Fruit fly (Drosophila melanogaster) whole organism, larva: ENCODE measurements around the gene CG43935.
A peak's percentile ranks its signal among the peaks of the same experiment; 100 is the strongest.

Experiments
- noc ChIP-seq: fragments of 200-800 bp; sonication (Bioruptor generic); optimal IDR thresholded peaks from 3 replicates; lab custom pipeline; 2019; ENCODE audit warnings: missing biosample characterization, mild to moderate bottlenecking, missing genetic modification characterization, moderate library complexity

The CG43935 gene

DNA sequence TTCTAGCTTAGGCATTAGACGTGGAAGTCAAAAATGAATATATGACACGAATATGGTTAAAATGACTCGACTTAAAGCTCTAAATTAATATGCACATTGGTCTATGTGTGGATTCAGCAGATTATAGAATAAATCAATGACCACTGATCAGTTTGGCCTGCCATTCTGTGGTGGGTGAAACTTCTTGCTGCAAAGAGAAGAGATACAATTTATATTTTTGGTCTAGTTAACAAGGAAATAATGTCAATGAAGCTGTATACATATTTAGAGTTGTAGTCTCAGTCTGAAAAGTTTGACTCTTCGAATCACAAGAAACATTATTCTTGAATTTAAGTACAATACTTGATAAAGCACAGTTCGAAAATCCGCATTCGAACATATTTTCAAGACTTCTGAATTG, at the start of gene CG43935:
TSS of gene CG43935 (plus strand) at position 301 of the 400 bp plus-strand sequence.
- no peak for TF ChIP-seq noc

DNA sequence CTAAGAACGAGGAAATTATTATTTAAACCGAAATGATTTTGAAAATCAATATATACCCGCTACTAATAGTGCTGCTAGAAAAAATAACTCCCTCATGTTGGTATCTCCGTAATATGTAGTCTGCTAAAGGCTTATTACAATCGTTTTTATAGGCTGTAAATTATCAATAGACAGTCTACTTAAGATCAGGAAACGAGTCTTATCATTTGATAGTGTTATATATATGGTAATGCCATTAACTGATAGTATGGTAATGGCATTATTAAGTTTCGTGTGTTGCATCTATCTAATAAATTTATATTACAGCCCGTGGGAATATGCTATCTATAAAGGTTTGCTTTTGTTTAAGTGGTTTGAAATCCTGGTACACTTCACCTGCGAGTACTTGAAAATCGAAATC, 47.0 kb upstream of the CG43935 start, which contains the start of gene CG17192:
TSS of gene CG17192 (minus strand) at position 101 of the 400 bp plus-strand sequence.
- no peak for TF ChIP-seq noc

DNA sequence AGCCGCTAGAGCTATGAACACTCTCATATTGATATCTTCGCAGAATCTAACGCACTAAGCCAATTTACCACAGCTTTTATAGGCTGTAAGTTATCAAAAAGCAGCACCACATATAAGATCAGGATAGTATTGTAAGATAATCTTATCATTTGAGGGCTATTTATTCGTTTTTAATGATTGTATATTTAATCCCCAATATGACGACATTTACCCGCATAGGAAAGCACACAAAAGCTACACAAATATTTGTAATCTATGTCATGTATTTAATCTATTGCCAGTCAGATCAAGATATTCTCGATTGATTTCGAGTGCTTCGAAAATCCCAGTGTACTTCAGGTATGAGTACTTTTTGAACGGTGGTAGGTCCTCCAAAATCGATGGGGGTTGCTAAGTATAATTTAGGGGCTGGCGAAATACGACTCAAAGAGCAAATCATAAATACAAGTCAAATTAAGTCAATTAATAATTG, 45.5 kb upstream of the CG43935 start, which contains the start of gene CG17191:
TSS of gene CG17191 (minus strand) at position 51 of the 472 bp plus-strand sequence.
- peak; percentile 72 for TF ChIP-seq noc

DNA sequence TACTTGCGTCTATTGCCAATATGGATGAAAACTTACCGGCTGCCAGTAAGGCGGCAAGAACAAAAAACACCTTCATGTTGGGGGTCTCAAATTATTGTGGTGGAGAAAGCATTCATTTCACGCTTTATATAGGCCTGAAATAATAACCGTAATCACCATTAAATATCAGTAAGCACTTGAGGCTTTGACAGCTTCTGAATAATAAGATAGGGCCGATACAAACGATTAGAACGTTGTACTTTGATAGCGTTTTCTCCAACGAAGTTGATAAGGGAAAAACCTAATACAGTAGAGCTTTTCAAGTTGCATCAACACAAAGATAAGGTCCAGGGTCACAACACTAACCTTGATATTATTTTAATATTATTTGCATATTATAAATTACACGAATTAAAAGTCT, 44.0 kb upstream of the CG43935 start, which contains the start of gene CG6283:
TSS of gene CG6283 (minus strand) at position 101 of the 400 bp plus-strand sequence.
- no peak for TF ChIP-seq noc

DNA sequence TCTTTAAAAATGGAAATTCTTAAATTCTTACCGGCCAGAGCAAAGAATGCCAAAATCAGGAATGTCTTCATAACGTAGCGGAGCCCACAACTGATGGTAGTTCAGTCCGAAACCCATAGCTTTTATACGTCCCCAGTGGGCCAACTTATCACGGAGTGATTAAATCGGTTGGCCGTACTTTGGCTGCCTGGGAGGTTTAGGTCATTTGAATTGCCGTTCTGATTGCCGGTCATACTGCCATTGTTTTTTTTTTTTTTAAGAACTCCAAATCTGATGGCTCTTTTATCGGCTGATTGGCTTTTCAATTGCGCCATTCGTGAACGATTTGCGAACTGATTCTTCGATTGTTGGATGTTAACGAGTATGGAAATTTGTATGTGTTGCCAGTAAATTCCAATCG, 42.1 kb upstream of the CG43935 start, which contains the start of gene CG6277:
TSS of gene CG6277 (minus strand) at position 101 of the 400 bp plus-strand sequence.
- no peak for TF ChIP-seq noc

DNA sequence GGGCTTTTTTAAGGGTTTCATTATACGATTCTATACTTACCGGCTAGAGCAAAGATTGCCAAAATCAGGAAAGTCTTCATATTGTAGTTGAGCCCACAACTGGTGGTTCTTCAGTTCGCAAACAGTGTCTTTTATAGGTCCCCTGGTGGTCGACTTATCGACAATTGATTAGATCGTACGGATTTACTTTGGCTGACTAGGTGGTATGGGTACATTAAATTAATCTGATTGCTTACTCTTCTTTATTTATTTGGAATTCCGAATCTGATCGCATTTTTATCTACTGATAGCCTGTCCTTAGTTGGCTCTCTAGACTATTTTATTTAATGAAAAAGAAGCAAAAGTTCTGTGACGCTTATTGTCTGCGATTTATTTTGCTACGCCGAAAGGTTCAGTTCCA, 39.2 kb upstream of the CG43935 start, which contains the start of gene CG6271:
TSS of gene CG6271 (minus strand) at position 101 of the 400 bp plus-strand sequence.
- TF ChIP-seq noc: no peak

DNA sequence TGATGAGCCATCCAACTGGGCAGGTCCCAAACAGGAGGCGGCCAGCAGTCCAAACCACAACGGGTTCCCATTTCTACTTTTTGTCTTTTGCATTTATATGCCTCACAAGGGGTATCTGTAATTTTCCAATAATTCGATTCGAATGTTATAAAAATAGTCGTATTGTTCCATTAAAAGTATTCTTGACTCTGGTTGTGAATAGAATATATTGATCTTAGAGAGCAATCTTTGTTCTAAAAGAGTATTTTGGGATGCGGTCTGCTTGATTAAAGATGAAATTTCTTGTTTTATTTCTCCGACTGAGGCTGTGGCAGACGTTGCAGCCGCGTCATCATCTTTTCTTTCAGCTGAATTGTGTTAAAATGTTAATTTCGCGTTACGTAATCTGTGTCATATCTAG, 31.3 kb upstream of the CG43935 start:
- no peak for TF ChIP-seq noc

DNA sequence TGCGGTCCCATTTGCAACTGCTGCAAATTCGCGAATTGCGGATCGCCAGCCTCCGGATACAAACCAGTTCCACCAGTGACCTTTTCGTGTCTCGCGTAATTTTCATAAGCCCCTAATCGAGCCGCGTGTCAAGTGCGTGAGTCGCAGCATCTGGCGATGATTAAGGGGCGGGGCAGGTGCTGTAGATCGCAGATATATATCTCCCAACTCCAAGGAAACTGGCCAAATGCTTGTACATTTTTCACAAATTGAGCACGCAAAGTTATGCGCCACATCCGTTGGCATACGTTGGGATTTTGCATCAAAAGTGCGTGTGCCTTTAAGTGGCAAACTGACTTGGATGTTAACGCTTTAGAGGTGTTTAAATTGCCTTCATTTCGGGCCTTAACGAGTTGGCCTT, 25.2 kb upstream of the CG43935 start:
- TF ChIP-seq noc: no peak

DNA sequence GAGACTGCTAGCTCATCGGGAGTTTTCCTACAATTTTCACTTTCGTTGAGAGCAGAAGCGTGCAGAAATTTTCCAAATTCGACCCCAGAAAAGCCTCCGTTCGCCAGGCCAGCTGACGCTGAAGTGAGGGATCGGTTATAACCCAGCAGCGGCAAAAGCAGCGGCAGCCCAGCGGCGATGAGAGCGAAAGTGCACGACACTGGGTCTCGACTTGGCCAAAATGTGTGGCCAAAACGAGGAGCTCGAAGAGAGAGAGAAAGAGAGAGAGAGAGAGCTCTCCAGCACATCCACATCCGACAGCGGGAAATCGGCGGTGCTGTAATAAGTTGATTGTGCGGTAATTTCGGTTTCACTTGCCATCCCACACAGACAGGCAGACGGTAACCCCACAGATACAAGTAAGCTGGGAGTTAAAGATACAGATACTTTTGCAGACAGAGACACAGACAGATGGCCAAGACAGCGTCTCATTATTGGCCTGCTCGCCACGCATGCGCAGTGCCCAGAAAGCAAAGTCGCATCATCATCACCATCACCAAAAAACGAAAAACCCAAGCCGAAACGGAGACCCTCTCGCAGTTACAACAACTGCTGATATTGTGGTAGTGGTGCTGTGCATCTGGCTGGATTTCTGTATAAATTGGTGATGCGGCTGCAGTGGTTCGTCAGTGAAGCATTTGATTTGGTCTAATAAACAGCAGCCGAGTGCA, 16.5 kb upstream of the CG43935 start, which contains the start of gene TwdlT:
TSS of gene TwdlT (plus strand) at position 660 of the 710 bp plus-strand sequence.
- TF ChIP-seq noc: no peak

DNA sequence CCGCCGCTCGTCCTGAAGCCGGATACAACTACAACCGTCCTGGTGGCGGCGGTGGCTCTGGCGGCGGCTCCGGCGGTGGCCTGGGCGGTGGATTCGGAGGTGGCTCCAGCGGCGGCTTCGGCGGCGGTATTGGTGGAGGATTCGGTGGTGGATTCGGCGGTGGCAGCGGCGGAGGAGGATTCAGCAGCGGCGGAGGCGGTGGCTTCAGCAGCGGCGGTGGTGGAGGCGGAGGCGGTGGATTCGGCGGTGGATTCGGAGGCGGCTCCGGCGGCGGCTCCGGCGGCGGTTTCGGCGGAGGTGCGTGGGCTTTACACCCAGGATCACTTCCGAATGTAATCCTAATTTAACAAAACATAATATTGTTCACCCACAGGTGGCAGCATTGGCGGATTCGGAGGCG, 15.7 kb upstream of the CG43935 start:
- TF ChIP-seq noc: no peak

DNA sequence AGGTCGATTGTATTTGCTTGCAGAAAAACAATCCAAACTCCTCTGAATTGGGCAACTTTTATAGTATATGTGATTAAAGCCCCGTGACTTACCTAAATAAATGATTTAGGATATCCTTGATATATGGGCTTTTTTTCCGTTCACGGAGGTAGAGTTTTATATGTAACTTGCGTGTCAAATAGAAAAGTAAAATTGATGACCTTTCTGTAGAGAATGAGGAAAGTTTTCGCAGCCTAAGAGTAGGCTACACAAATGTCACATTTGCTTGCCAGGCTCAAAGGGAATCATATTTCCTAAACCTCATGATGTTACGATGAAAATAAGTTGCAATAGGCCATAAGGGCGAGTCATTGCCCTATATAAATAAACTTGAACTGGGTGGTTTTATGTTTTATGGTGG, 9.1 kb upstream of the CG43935 start:
- no peak for TF ChIP-seq noc

DNA sequence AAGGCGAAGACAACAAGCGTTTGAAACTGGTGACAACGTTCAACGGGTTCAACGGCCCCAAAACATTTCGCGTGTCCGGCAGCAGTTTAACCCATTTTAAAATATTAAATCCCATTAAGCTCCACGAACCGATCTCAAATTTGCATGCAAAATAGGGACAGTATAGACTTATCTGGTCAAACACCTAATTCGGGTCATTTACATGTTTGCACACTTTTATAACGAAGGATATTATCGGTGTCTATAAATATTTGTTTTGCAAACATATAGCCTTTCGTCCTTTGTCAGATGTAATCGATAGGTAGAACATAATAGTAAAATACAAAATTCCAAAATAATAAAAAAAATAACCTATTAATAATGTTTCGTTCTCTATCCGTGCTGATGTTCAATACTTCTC, 3.3 kb upstream of the CG43935 start, which contains the start of gene CG34292:
TSS of gene CG34292 (plus strand) at position 301 of the 400 bp plus-strand sequence.
- TF ChIP-seq noc: no peak

DNA sequence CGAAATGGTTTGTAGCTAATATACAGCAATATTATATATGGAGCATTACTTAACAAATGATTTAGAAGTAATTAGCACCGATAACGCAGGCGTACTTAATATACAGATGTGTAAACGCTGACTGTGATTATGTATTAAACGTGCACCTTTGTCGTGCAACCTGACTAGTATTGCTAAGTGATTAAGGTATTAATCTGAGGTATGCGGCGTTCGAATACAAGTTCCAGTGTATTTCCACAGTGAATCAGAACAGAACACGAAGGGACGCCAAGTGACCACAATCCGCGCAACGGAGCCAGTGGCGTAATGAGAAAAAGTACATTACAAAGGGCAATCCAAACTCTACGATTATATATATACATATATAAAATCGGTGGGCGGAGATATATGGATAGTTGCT, 1.1 kb upstream of the CG43935 start, which contains the start of gene Nep5:
TSS of gene Nep5 (minus strand) at position 101 of the 400 bp plus-strand sequence.
- no peak for TF ChIP-seq noc

DNA sequence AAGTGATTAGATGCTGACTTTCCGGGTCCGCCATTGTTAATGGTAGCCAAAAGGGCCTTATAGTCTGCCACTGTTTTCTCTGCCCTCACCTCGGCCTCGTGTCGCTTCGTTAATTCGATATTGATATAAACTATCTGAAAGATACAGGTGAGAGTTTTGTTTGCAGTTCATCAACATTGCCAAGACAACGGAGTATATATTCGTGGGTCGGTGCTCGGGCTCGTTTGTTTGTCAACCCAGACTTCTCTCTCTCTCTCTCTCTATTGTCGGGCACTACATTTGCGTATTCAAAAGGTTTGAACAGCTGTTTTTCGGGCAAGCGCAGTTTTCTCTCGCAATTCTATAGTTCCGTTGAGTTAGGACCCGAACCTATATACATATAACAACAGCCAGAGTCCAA, 2.1 kb downstream of the CG43935 start:
- no peak for TF ChIP-seq noc

DNA sequence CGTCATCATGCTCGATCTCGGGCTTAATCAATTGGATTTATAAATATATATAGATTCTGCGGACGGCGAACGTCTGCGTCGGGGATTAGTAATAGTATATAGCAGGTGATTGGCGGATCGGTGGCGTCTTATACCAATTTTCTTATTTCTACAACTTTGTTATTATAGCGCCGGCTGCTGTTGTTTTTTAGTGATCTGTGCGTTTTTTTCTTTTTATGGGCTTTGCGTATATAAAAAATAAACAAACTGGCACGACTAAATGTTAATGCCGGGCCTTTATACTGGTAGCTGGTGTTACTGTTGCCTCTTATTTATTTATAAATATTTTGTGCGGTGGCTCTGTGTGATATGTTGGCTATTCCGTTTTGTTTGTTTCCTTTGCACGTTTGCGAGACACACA, 4.0 kb downstream of the CG43935 start:
- no peak for TF ChIP-seq noc

DNA sequence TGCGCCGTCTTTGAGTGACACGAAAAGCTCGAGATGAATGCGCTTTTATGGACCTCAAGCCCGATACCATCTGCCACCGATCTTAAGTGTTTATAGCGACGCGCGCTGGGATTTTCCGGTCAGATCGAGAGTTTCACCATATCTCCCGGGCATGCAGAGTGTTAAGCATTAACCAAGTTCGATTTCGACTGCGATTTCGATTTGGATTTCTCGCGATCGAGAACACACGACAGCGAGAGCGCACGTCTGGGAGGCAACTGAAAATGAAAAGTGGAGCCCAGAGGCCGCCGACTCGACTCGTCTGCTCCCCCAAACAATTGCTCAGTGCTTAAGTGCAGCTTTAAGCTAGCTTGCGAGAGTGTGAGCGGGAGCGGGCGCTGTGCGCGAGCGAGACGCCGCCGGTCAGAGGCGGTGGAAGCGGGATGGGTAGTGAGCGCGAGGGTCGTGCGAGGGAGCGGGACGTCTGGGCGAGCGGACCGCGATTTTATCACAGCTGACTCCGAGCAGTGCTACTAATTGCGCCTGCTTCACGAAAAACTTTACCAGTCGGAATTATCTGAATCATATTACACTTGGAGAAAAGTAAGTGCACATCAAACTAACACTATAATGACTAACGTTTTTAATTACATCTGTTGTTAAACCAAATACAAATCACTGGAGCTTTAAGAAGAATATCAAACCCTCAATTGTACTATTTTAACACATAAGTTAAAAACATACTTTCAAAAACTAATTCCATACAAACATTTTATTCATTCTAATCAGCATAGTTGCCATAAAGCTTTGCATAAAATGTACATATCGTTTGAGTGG, 4.8 kb downstream of the CG43935 start, which contains the start of gene spz:
TSS of gene spz (minus strand) at position 261 of the 816 bp plus-strand sequence.
- TF ChIP-seq noc: no peak
